Worm (Caenorhabditis elegans): Measurements from ENCODE around the gene C17B7.12.

ce11 chrV:3391005-3391404 is 38.0 kb downstream of the C17B7.12 start:
- TF ChIP-seq flt-1 (GFP tag; IDR thresholded peaks at IDR 0.05) (no peak), med-1 (GFP tag; optimal IDR thresholded peaks at IDR 0.05; ENCODE audit: insufficient read depth) (no peak), ztf-23 (GFP tag; IDR thresholded peaks at IDR 0.05) (no peak), T22C8.4 (GFP tag; IDR thresholded peaks at IDR 0.05) (no peak), cog-1 (tag; optimal IDR thresholded peaks at IDR 0.05) (no peak), ref-1 (GFP tag; conservative IDR thresholded peaks at IDR 0.05) (no peak), tab-1 (GFP tag; IDR thresholded peaks at IDR 0.05) (no peak), ztf-29 (GFP tag; IDR thresholded peaks at IDR 0.05) (no peak)

Data from whole organism, midembryonic.